Fruit fly (Drosophila melanogaster): Measurements from ENCODE around the gene CG8840.

- TF ChIP-seq Sin3A (optimal IDR thresholded peaks at IDR 0.05), result no peak
- TF ChIP-seq psq (optimal IDR thresholded peaks at IDR 0.05), result no peak
- no peak for TF ChIP-seq ttk (optimal IDR thresholded peaks at IDR 0.05)
- TF ChIP-seq h (optimal IDR thresholded peaks at IDR 0.05), result no peak
- no peak for TF ChIP-seq insv (optimal IDR thresholded peaks at IDR 0.05)
Observed at dm6 chr2L:3369083-3369653, 41.2 kb upstream of the CG8840 start.

Data from Kc167 (cell line).